Worm (Caenorhabditis elegans): ENCODE data around the gene K02E10.4.
A peak's percentile ranks its signal among the peaks of the same experiment; 100 is the strongest.

Gene K02E10.4

ce11 chrX:2495865-2496314 lies 12.8 kb downstream of the K02E10.4 start, which contains the start of gene rabr-1 (continued):
- TF ChIP-seq egl-43 (GFP tag; IDR thresholded peaks at IDR 0.05) (0 out of 2 replicates have a peak, but pooled peaks have one; percentile 49), tag-97 (GFP tag; IDR thresholded peaks at IDR 0.05) (no peak), unc-62 (GFP tag; optimal IDR thresholded peaks at IDR 0.05 in 1 of 2) (peak in 1 of 2 experiments; percentile 98), unc-62 (tag; optimal IDR thresholded peaks at IDR 0.05) (no peak), Y48G9A.11 (GFP tag; IDR thresholded peaks at IDR 0.05) (no peak), ctbp-1 (GFP tag; IDR thresholded peaks at IDR 0.05) (peak; percentile 64; the same call in 1 of the 2 replicates), unc-130 (GFP tag; optimal IDR thresholded peaks at IDR 0.05) (no peak), F10B5.3 (tag; optimal IDR thresholded peaks at IDR 0.05) (no peak), dmd-8 (GFP tag; IDR thresholded peaks at IDR 0.05) (no peak), T26A8.4 (GFP tag; IDR thresholded peaks at IDR 0.05) (no peak), mxl-3 (GFP tag; optimal IDR thresholded peaks at IDR 0.05) (peak; percentile 59), php-3 (GFP tag; IDR thresholded peaks at IDR 0.05) (no peak), rbr-2 (tag; optimal IDR thresholded peaks at IDR 0.05) (peak; percentile 8), daf-19 (GFP tag; conservative IDR thresholded peaks at IDR 0.05) (no peak), sdz-12 (GFP tag; optimal IDR thresholded peaks at IDR 0.05) (no peak), spr-1 (tag; optimal IDR thresholded peaks at IDR 0.05) (no peak), nhr-6 (tag; optimal IDR thresholded peaks at IDR 0.05) (no peak), lin-29 (GFP tag; IDR thresholded peaks at IDR 0.05) (no peak), gei-8 (GFP tag; optimal IDR thresholded peaks at IDR 0.05) (no peak), mep-1 (tag; optimal IDR thresholded peaks at IDR 0.05) (peak; percentile 66), jun-1 (tag; optimal IDR thresholded peaks at IDR 0.05) (no peak), madf-5 (GFP tag; IDR thresholded peaks at IDR 0.05) (no peak), ceh-62 (tag; optimal IDR thresholded peaks at IDR 0.05) (no peak), ceh-44 (GFP tag; IDR thresholded peaks at IDR 0.05) (no peak), saeg-2 (GFP tag; IDR thresholded peaks at IDR 0.05) (no peak), ZK337.2 (GFP tag; IDR thresholded peaks at IDR 0.05) (no peak), nhr-41 (GFP tag; IDR thresholded peaks at IDR 0.05) (0 out of 2 replicates have a peak, but pooled peaks have one; percentile 48), nhr-111 (GFP tag; optimal IDR thresholded peaks at IDR 0.05) (no peak), vab-7 (GFP tag; IDR thresholded peaks at IDR 0.05) (no peak), nhr-102 (tag; optimal IDR thresholded peaks at IDR 0.05) (no peak), hmg-1.1 (GFP tag; IDR thresholded peaks at IDR 0.05) (peak; percentile 54; the same call in 1 of the 2 replicates), mdl-1 (tag; optimal IDR thresholded peaks at IDR 0.05) (peak in 1 of 2 experiments; percentile 31), spr-3 (GFP tag; optimal IDR thresholded peaks at IDR 0.05) (no peak), lim-7 (GFP tag; IDR thresholded peaks at IDR 0.05) (no peak), nhr-76 (tag; optimal IDR thresholded peaks at IDR 0.05) (no peak), hif-1 (tag; optimal IDR thresholded peaks at IDR 0.05) (no peak), unc-39 (tag; optimal IDR thresholded peaks at IDR 0.05) (no peak), arid-1 (GFP tag; conservative IDR thresholded peaks at IDR 0.05) (no peak), nhr-28 (tag; optimal IDR thresholded peaks at IDR 0.05) (peak; percentile 82), zfp-2 (tag; optimal IDR thresholded peaks at IDR 0.05) (no peak)

- TF ChIP-seq pha-4 (GFP tag; IDR thresholded peaks at IDR 0.05) (no peak), pha-4 (tag; optimal IDR thresholded peaks at IDR 0.05) (peak; percentile 45), lim-7 (GFP tag; IDR thresholded peaks at IDR 0.05) (no peak), egl-43 (GFP tag; IDR thresholded peaks at IDR 0.05) (0 out of 2 replicates have a peak, but pooled peaks have one; percentile 41), dpl-1 (GFP tag; optimal IDR thresholded peaks at IDR 0.05) (no peak), nhr-77 (tag; optimal IDR thresholded peaks at IDR 0.05) (no peak), snpc-1.2 (GFP tag; IDR thresholded peaks at IDR 0.05) (no peak), ceh-28 (tag; optimal IDR thresholded peaks at IDR 0.05) (no peak), F44E2.7 (GFP tag; IDR thresholded peaks at IDR 0.05) (no peak), nhr-42 (GFP tag; IDR thresholded peaks at IDR 0.05) (no peak), ZK337.2 (GFP tag; IDR thresholded peaks at IDR 0.05) (no peak), zfp-2 (tag; optimal IDR thresholded peaks at IDR 0.05) (no peak), snpc-4 (tag; optimal IDR thresholded peaks at IDR 0.05) (no peak), attf-4 (tag; optimal IDR thresholded peaks at IDR 0.05) (no peak), nhr-48 (tag; optimal IDR thresholded peaks at IDR 0.05) (no peak), dve-1 (tag; optimal IDR thresholded peaks at IDR 0.05; ENCODE audit: insufficient read depth) (no peak), duxl-1 (tag; optimal IDR thresholded peaks at IDR 0.05; ENCODE audit: poor library complexity) (no peak), mdl-1 (tag; optimal IDR thresholded peaks at IDR 0.05) (no peak), unc-39 (tag; optimal IDR thresholded peaks at IDR 0.05) (no peak), sdz-12 (GFP tag; optimal IDR thresholded peaks at IDR 0.05) (no peak)
Observed at ce11 chrX:2497816-2498215, 14.8 kb downstream of the K02E10.4 start.

Data from whole organism, L4 larva.